Fruit fly (Drosophila melanogaster): Measurements from ENCODE around the gene CG31253.

CG31253 gene

dm6 chr3R:27925971-27926533 lies 34.3 kb downstream of the CG31253 start:
- TF ChIP-seq ftz-f1 (GFP tag; optimal IDR thresholded peaks at IDR 0.05) (no peak), CoRest (tag; optimal IDR thresholded peaks at IDR 0.05) (peak; percentile 22), ara (GFP tag; IDR thresholded peaks at IDR 0.05) (no peak), zfh2 (GFP tag; optimal IDR thresholded peaks at IDR 0.05) (no peak), CG17361 (GFP tag; IDR thresholded peaks at IDR 0.05) (0 out of 3 replicates have a peak, but pooled peaks have one; percentile 34), inv (GFP tag; IDR thresholded peaks at IDR 0.05; ENCODE audit: partially characterized antibody) (no peak), CG11398 (GFP tag; optimal IDR thresholded peaks at IDR 0.05) (no peak), CG6813 (GFP tag; optimal IDR thresholded peaks at IDR 0.05) (no peak), sens (GFP tag) (peak; percentile 71), Med (GFP tag) (peak; percentile 72), kni (GFP tag; optimal IDR thresholded peaks at IDR 0.05) (no peak), Ets65A (GFP tag) (peak; percentile 64), trem (tag; optimal IDR thresholded peaks at IDR 0.05) (no peak), so (GFP tag; IDR thresholded peaks at IDR 0.05) (no peak), nmo (GFP tag; optimal IDR thresholded peaks at IDR 0.05) (peak; percentile 6), exex (tag; optimal IDR thresholded peaks at IDR 0.05) (peak; percentile 24), zen (tag; optimal IDR thresholded peaks at IDR 0.05) (no peak), dysf (GFP tag; IDR thresholded peaks at IDR 0.05) (0 out of 3 replicates have a peak, but pooled peaks have one; percentile 14), en (GFP tag; optimal IDR thresholded peaks at IDR 0.05) (no peak), Drgx (GFP tag; IDR thresholded peaks at IDR 0.05) (0 out of 2 replicates have a peak, but pooled peaks have one; percentile 6), dm (GFP tag; optimal IDR thresholded peaks at IDR 0.05) (no peak), CG9437 (GFP tag; optimal IDR thresholded peaks at IDR 0.05) (peak; percentile 17), grau (tag; optimal IDR thresholded peaks at IDR 0.05) (peak; percentile 41), Nf-YA (GFP tag; IDR thresholded peaks at IDR 0.05) (no peak), HLHmδ (GFP tag; optimal IDR thresholded peaks at IDR 0.05) (no peak)

DNA sequence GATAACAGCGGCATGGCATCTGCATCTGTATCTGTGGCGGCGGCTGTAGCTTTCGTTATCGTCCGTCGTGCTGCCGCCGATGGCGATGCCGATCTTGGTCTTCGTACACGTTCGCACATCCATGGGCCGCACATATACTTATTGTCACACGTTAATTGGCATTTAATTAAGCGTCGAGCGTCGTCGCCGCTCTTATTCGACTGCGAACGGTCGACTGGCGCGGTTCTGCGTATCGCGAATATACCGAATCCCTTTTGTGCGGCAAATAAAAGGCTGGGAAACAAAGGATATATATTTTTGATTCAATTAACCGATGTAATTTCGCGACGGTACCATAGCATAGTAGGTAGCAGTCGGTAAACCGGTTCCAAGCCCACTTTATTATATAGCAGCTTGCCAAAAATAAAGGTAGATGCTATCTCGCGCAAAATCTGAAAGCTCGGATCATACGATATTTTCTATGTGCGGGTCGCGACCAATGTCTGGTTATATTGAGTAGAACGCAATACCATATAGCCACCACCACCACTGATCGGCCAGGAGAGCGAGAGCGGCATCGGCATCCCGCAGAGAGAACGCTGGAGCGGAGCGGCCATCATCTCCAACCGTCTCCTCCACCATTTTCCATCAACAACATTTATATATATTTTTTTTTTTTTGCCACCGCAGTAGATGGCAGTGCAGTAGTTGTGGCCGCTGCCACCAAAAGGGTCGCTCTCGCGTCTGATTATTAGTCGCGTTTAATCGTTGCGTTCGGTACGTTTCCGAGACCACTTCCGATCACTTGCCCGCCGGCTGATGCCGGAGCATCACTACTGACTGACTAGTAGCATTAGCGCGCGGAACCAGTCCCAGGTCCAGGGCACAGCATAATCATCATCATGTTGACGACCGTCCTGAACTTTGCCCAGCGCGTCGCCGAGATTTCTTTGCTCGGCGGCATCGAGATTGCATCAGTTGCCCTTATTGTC lies 35.1 kb downstream of the CG31253 start, which contains the start of gene mino:
Gene mino (plus strand): TSS at position 192 of the 971 bp plus-strand sequence.
- TF ChIP-seq CG34224 (GFP tag; IDR thresholded peaks at IDR 0.05; ENCODE audit: partially characterized antibody) (0 out of 3 replicates have a peak, but pooled peaks have one; percentile 16), ken (GFP tag; IDR thresholded peaks at IDR 0.05) (0 out of 3 replicates have a peak, but pooled peaks have one; percentile 21), nom (GFP tag; optimal IDR thresholded peaks at IDR 0.05) (peak; percentile 94), Med (GFP tag) (peak; percentile 82), ro (GFP tag; IDR thresholded peaks at IDR 0.05) (no peak), Ada2b (GFP tag; IDR thresholded peaks at IDR 0.05) (no peak), CG2129 (GFP tag; IDR thresholded peaks at IDR 0.05; ENCODE audit: partially characterized antibody) (no peak), kah (GFP tag; optimal IDR thresholded peaks at IDR 0.05) (peak; percentile 7), Hmr (GFP tag; optimal IDR thresholded peaks at IDR 0.05) (peak; percentile 4), Adf1 (GFP tag; IDR thresholded peaks at IDR 0.05) (peak; percentile 40; the same call in 1 of the 2 replicates), Meics (GFP tag; optimal IDR thresholded peaks at IDR 0.05) (peak; percentile 24), CG3281 (GFP tag; optimal IDR thresholded peaks at IDR 0.05) (peak; percentile 34), sens-2 (GFP tag; IDR thresholded peaks at IDR 0.05) (no peak), CG4707 (GFP tag; optimal IDR thresholded peaks at IDR 0.05) (no peak), Dek (tag; optimal IDR thresholded peaks at IDR 0.05) (no peak), CG34376 (GFP tag; optimal IDR thresholded peaks at IDR 0.05) (peak; percentile 80), HHEX (GFP tag; optimal IDR thresholded peaks at IDR 0.05) (peak; percentile 16), odd (GFP tag; optimal IDR thresholded peaks at IDR 0.05) (no peak), rib (GFP tag; IDR thresholded peaks at IDR 0.05) (peak; percentile 33; the same call in 1 of the 2 replicates), sens (GFP tag) (peak; percentile 45), CG5953 (GFP tag; IDR thresholded peaks at IDR 0.05) (peak; percentile 34; the same call in 1 of the 2 replicates), br (optimal IDR thresholded peaks at IDR 0.05) (no peak), Jarid2 (GFP tag; optimal IDR thresholded peaks at IDR 0.05) (peak; percentile 17), pan (optimal IDR thresholded peaks at IDR 0.05) (no peak), pan (GFP tag; optimal IDR thresholded peaks at IDR 0.05 in 1 of 2, IDR thresholded peaks at IDR 0.05 in 1 of 2) (no peak)
